Fruit fly (Drosophila melanogaster) whole organism, wandering third instar larva: ENCODE results near the gene mRpS10.
A peak's percentile ranks its signal among the peaks of the same experiment; 100 is the strongest.

Experiments used
- Abd-B ChIP-seq: fragments of >200 bp; optimal IDR thresholded peaks from 2 replicates; lab custom pipeline; 2017; ENCODE audit warnings: missing biosample characterization, missing genetic modification characterization
- CG9705 ChIP-seq: fragments of 200-800 bp; sonication (Bioruptor generic); optimal IDR thresholded peaks from 2 replicates; lab custom pipeline; 2018; ENCODE audit warnings: missing biosample characterization, mild to moderate bottlenecking, missing genetic modification characterization
- CrebA ChIP-seq: fragments of 200-800 bp; sonication (Bioruptor generic); optimal IDR thresholded peaks from 2 replicates; lab custom pipeline; 2016; ENCODE audit warnings: missing biosample characterization, mild to moderate bottlenecking, missing genetic modification characterization, borderline replicate concordance
- Hnf4 ChIP-seq: fragments of 200-800 bp; sonication (Bioruptor generic); optimal IDR thresholded peaks from 2 replicates; lab custom pipeline; 2016; ENCODE audit warnings: missing biosample characterization, mild to moderate bottlenecking, missing genetic modification characterization
- Hr78 ChIP-seq: fragments of >200 bp; optimal IDR thresholded peaks from 2 replicates; lab custom pipeline; 2017; ENCODE audit warnings: missing biosample characterization, missing genetic modification characterization
- Jra ChIP-seq: sonication (Bioruptor generic); optimal IDR thresholded peaks from 2 replicates; lab custom pipeline; 2016; ENCODE audit warnings: missing biosample characterization, missing genetic modification characterization
- Mio ChIP-seq: sonication (Bioruptor generic); optimal IDR thresholded peaks from 2 replicates; lab custom pipeline; 2016; ENCODE audit warnings: missing biosample characterization, missing genetic modification characterization
- N ChIP-seq: fragments of >200 bp; optimal IDR thresholded peaks from 2 replicates; lab custom pipeline; 2018; ENCODE audit warnings: missing biosample characterization, missing external identifiers, missing genetic modification characterization
- Rel ChIP-seq, 2 experiments: fragments of 200-800 bp; sonication (Bioruptor generic) in 1 of 2; optimal IDR thresholded peaks; 2 replicates in 1 of 2; 3 replicates in 1 of 2; lab custom pipeline; 2016 to 2019; ENCODE audit warnings: mild to moderate bottlenecking in 2 of 2, missing biosample characterization in 2 of 2, missing genetic modification characterization in 2 of 2, moderate library complexity in 1 of 2
- dmrt93B ChIP-seq: fragments of 200-800 bp; sonication (Bioruptor generic); optimal IDR thresholded peaks from 2 replicates; lab custom pipeline; 2018; ENCODE audit warnings: missing biosample characterization, mild to moderate bottlenecking, missing genetic modification characterization
- ey ChIP-seq: fragments of 200-800 bp; sonication (Bioruptor generic); optimal IDR thresholded peaks from 2 replicates; lab custom pipeline; 2016; ENCODE audit warnings: missing biosample characterization, missing genetic modification characterization
- fru ChIP-seq: fragments of 200-800 bp; sonication (Bioruptor generic); optimal IDR thresholded peaks from 3 replicates; lab custom pipeline; 2016; ENCODE audit warnings: missing biosample characterization, mild to moderate bottlenecking, missing genetic modification characterization
- jim ChIP-seq: fragments of 175-275, 200-325 bp; sonication (Bioruptor generic); optimal IDR thresholded peaks from 2 replicates; lab custom pipeline; 2016; ENCODE audit warnings: missing biosample characterization, mild to moderate bottlenecking, missing genetic modification characterization
- lola ChIP-seq: fragments of >200 bp; optimal IDR thresholded peaks from 2 replicates; lab custom pipeline; 2017; ENCODE audit warnings: missing biosample characterization, missing genetic modification characterization
- psq ChIP-seq: fragments of 200-800 bp; sonication (Bioruptor generic); optimal IDR thresholded peaks from 3 replicates; lab custom pipeline; 2017; ENCODE audit warnings: missing biosample characterization, mild to moderate bottlenecking, missing genetic modification characterization, moderate library complexity
- rgr ChIP-seq: fragments of 200-800 bp; sonication (Bioruptor generic); optimal IDR thresholded peaks from 3 replicates; lab custom pipeline; 2016; ENCODE audit warnings: missing biosample characterization, mild to moderate bottlenecking, missing genetic modification characterization
- sage ChIP-seq: fragments of 200-800 bp; sonication (Bioruptor generic); optimal IDR thresholded peaks from 2 replicates; lab custom pipeline; 2016; ENCODE audit warnings: missing biosample characterization, mild to moderate bottlenecking, missing genetic modification characterization
- tai ChIP-seq: sonication (Bioruptor generic); optimal IDR thresholded peaks from 2 replicates; lab custom pipeline; 2016; ENCODE audit warnings: missing biosample characterization, missing genetic modification characterization
- usp ChIP-seq: fragments of >200 bp; optimal IDR thresholded peaks from 2 replicates; lab custom pipeline; 2017; ENCODE audit warnings: missing biosample characterization, missing genetic modification characterization

Gene mRpS10

DNA sequence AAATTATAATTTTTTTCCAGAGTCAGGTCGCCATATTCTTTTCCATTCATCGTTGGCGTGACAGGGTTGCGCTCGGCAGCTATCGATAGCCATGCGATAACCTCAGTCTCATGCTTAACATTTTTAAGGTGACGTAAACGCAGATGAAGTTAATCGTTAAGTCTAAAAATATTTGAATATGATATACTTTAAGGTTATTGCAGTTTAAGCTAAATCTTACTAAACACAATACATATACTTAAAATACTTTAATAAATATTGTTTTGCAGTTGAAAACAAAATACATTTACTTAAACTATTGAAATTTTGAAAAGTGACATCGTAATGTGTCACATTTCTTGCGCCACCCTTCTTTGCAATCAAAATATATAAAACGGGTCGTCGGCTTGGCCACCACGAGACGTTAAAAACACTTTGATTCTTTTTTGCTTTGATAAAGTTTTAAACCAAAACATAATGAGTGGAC lies 45.7 kb downstream of the mRpS10 start, which contains the start of the genes Cp190 and CG4338 (continued):
- TF ChIP-seq jim (GFP tag; lab: Kevin White, UChicago): no peak
- no peak for TF ChIP-seq tai (GFP tag; lab: Kevin White, UChicago)
- peak; percentile 48 for TF ChIP-seq Mio (GFP tag; lab: Kevin White, UChicago)
- peak; percentile 98 for TF ChIP-seq rgr (GFP tag; lab: Kevin White, UChicago)
- no peak for TF ChIP-seq Hr78 (GFP tag; lab: Kevin White, UChicago)
- no peak for TF ChIP-seq sage (GFP tag; lab: Kevin White, UChicago)
- TF ChIP-seq usp: no peak
- peak; percentile 97 for TF ChIP-seq dmrt93B (GFP tag; lab: Kevin White, UChicago)
- peak; percentile 80 for TF ChIP-seq Jra
- TF ChIP-seq Abd-B: no peak
- TF ChIP-seq CG9705 (GFP tag; lab: Kevin White, UChicago): peak; percentile 98
- peak; percentile 96 for TF ChIP-seq fru
- TF ChIP-seq CrebA (GFP tag; lab: Kevin White, UChicago): no peak
- peak; percentile 95 for TF ChIP-seq psq (GFP tag; lab: Kevin White, UChicago)

DNA sequence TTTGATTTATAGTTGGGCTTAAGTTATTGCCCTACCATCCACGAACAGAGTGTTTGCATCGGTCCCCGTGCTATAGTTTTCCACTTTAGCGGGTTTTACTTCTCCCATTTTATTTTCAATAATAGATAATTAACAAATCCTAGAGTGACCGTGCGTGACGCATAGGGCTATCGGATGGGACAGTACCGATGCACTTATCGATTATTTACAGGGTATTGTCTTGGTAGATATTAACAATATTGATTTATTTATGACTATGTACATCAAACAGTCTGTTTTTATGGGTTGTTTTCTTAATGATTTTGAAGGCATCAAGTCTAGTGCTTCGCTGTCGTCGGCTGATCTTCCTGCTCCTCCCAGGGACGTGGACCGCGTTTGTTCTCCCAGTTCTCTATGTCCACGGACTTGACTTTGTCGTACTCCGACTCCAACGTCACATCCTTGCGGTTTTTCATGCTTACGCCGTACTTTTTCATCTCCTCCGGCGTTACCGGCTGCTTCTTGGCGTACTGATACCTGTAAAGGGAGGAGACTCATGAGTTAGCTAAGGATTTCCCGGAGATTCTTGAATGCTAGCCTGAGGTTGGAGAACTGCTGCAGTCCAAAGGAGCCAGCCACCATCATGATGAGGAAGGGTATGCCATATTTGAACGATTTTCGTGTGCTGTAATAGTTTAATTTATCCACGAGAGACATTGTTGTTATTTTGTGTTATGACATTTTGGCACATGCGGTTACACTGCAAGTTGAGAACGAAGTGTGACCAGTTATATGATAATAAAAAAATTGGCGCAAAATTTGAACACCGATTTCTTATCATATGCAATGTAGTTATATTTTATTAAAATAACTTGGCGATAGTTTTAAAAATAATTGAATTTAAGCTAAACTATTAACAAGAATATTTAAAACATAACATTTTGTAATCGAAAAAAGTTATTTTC lies 48.7 kb downstream of the mRpS10 start, which contains the start of the genes MRG15 and Tm1:
TSS of gene MRG15 (minus strand) at position 184 of the 944 bp plus-strand sequence.
TSS of gene Tm1 (plus strand) at position 295 of the 944 bp plus-strand sequence.
- TF ChIP-seq ey (GFP tag; lab: Kevin White, UChicago) (no peak), fru (no peak), N (GFP tag; lab: Kevin White, UChicago) (no peak), rgr (GFP tag; lab: Kevin White, UChicago) (peak; percentile 60), Rel (GFP tag; optimal IDR thresholded peaks at IDR 0.05; lab: Kevin White, UChicago) (no peak), Rel (tag; optimal IDR thresholded peaks at IDR 0.05; lab: Kevin White, UChicago) (peak; percentile 1), Hnf4 (GFP tag; lab: Kevin White, UChicago) (peak; percentile 5), lola (no peak)
